Fruit fly (Drosophila melanogaster): ENCODE data around the gene Gr77a.

The Gr77a gene

DNA sequence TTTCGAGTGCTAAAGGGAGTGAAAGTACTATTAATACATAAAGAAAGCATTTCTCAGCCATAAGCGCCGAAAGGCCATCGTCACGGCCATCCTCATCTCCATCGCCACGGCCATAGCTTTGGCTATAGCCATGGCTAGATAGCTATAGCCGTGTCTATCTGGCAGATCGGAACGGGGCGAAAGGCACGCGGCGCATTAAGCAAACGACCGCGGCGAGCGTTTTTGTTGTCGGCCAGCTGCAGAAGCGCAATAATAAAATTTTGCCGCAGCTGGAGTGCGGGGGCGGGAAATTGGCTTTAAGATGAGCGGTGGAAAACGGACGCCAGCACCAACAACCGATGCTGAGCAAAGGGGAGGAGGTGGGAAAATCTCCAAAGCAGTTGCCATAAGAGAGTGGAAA is 11.2 kb upstream of the Gr77a start:
- TF ChIP-seq CG9727 (GFP tag; optimal IDR thresholded peaks at IDR 0.05), result no peak
- no peak for TF ChIP-seq CG9437 (GFP tag; optimal IDR thresholded peaks at IDR 0.05)
- no peak for TF ChIP-seq klu (GFP tag; IDR thresholded peaks at IDR 0.05)
- no peak for TF ChIP-seq Hr39 (optimal IDR thresholded peaks at IDR 0.05)
- TF ChIP-seq Hey (tag; optimal IDR thresholded peaks at IDR 0.05), result peak; percentile 4
- 0 out of 2 replicates have a peak, but pooled peaks have one; percentile 17 for TF ChIP-seq dimm (GFP tag; IDR thresholded peaks at IDR 0.05)
- no peak for TF ChIP-seq CG13775 (GFP tag; optimal IDR thresholded peaks at IDR 0.05)
- no peak for TF ChIP-seq Nf-YA (GFP tag; IDR thresholded peaks at IDR 0.05)
- no peak for TF ChIP-seq Doc3 (GFP tag; IDR thresholded peaks at IDR 0.05; ENCODE audit: partially characterized antibody)
- TF ChIP-seq abd-A (tag; optimal IDR thresholded peaks at IDR 0.05), result peak; percentile 54
- TF ChIP-seq hth (optimal IDR thresholded peaks at IDR 0.05), result no peak
- TF ChIP-seq Med (GFP tag), result peak; percentile 47
- peak; percentile 88 for TF ChIP-seq CG13894 (tag; optimal IDR thresholded peaks at IDR 0.05)
- no peak for TF ChIP-seq kah (GFP tag; optimal IDR thresholded peaks at IDR 0.05)
- TF ChIP-seq Opbp (GFP tag; IDR thresholded peaks at IDR 0.05; ENCODE audit: partially characterized antibody), result no peak

DNA sequence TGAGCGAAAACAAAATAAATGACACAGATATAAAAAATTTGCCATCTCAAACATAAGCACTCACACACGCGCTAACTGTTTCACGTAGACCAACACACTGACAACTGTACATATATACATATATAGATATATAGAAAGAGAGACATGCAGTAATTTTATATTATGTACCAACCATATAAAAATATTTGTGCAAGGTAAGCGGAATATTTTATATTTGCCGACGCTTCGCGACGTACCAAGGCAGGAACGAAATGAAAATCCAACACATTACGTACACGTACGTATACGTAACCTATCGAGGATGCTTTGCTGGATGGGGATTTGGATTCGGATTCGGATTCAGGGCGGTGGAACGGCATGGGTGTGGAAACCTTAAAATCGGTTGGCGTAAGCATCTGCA is 9.3 kb upstream of the Gr77a start:
- peak; percentile 46 for TF ChIP-seq CG9437 (GFP tag; optimal IDR thresholded peaks at IDR 0.05)
- no peak for TF ChIP-seq dpn (GFP tag; optimal IDR thresholded peaks at IDR 0.05)
- 0 out of 2 replicates have a peak, but pooled peaks have one; percentile 30 for TF ChIP-seq CG7372 (GFP tag; IDR thresholded peaks at IDR 0.05)
- no peak for TF ChIP-seq CG6272 (GFP tag; IDR thresholded peaks at IDR 0.05)

DNA sequence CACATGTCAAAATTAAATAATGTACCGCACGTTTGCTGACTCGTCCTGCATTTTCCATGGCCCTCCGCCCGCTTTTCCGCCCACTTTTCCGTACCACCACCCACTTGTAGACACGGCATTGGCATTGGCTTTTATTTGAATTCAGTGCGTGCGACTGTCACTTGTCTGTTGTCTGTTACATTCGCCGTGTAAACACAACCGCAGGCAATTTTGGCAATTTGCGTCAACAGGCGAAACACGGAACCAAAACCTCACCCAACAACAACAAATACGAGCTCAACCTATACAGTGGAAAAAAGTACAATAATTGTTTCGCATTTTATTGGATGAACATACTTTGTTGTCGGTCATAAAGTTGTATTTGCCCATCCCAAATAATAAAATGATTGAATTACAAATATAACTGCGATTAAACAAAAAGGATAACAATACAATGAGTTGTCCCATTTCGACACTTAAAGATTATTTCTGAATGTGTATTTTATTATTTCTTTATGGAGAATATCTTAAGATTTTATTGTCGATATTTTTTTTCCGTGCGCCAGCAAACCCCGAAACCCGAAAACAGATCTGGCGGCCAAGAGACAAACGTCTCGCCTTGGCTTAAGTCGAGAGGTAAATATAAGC is 8.2 kb upstream of the Gr77a start:
- TF ChIP-seq Nf-YC (tag; optimal IDR thresholded peaks at IDR 0.05), result no peak
- no peak for TF ChIP-seq CG3995 (GFP tag; optimal IDR thresholded peaks at IDR 0.05)
- no peak for TF ChIP-seq CG15696 (tag; optimal IDR thresholded peaks at IDR 0.05)
- no peak for TF ChIP-seq pzg (GFP tag; optimal IDR thresholded peaks at IDR 0.05)
- TF ChIP-seq CG4328 (GFP tag; optimal IDR thresholded peaks at IDR 0.05), result no peak
- TF ChIP-seq CG10274 (GFP tag; optimal IDR thresholded peaks at IDR 0.05), result no peak
- no peak for TF ChIP-seq CG2202 (tag; optimal IDR thresholded peaks at IDR 0.05)
- TF ChIP-seq yki (optimal IDR thresholded peaks at IDR 0.05), result no peak
- 0 out of 3 replicates have a peak, but pooled peaks have one; percentile 35 for TF ChIP-seq dysf (GFP tag; IDR thresholded peaks at IDR 0.05)
- no peak for TF ChIP-seq Chrac-16 (GFP tag; optimal IDR thresholded peaks at IDR 0.05)
- no peak for TF ChIP-seq CG15073 (GFP tag; optimal IDR thresholded peaks at IDR 0.05)
- no peak for TF ChIP-seq pita (GFP tag; optimal IDR thresholded peaks at IDR 0.05)
- TF ChIP-seq bigmax (GFP tag; optimal IDR thresholded peaks at IDR 0.05), result no peak
- TF ChIP-seq fru (optimal IDR thresholded peaks at IDR 0.05), result no peak
- peak; percentile 55 for TF ChIP-seq CG18599 (GFP tag; optimal IDR thresholded peaks at IDR 0.05)
- no peak for TF ChIP-seq CG18619 (GFP tag; optimal IDR thresholded peaks at IDR 0.05)
- peak; percentile 57 for TF ChIP-seq dmrt99B (tag; optimal IDR thresholded peaks at IDR 0.05)
- TF ChIP-seq cwo (GFP tag; optimal IDR thresholded peaks at IDR 0.05), result peak; percentile 47
- no peak for TF ChIP-seq CG10321 (GFP tag; IDR thresholded peaks at IDR 0.05)
- peak; percentile 7 for TF ChIP-seq nmo (GFP tag; optimal IDR thresholded peaks at IDR 0.05)
- TF ChIP-seq CG4404 (GFP tag; IDR thresholded peaks at IDR 0.05), result no peak
- no peak for TF ChIP-seq D19A (tag; optimal IDR thresholded peaks at IDR 0.05)
- TF ChIP-seq CG18262 (tag; optimal IDR thresholded peaks at IDR 0.05), result no peak
- peak; percentile 86 for TF ChIP-seq CG13894 (tag; optimal IDR thresholded peaks at IDR 0.05)
- TF ChIP-seq tna (GFP tag; IDR thresholded peaks at IDR 0.05; ENCODE audit: partially characterized antibody), result no peak
- TF ChIP-seq CG4707 (GFP tag; optimal IDR thresholded peaks at IDR 0.05), result no peak
- no peak for TF ChIP-seq hth (optimal IDR thresholded peaks at IDR 0.05)
- peak; percentile 1 for TF ChIP-seq CG13775 (GFP tag; optimal IDR thresholded peaks at IDR 0.05)
- TF ChIP-seq CG1832 (GFP tag; optimal IDR thresholded peaks at IDR 0.05), result no peak
- 0 out of 2 replicates have a peak, but pooled peaks have one; percentile 15 for TF ChIP-seq H2.0 (GFP tag; IDR thresholded peaks at IDR 0.05)
- TF ChIP-seq oc (tag; optimal IDR thresholded peaks at IDR 0.05), result peak; percentile 7
- no peak for TF ChIP-seq CG32767 (GFP tag; IDR thresholded peaks at IDR 0.05)
- no peak for TF ChIP-seq CrebB (tag; optimal IDR thresholded peaks at IDR 0.05)
